Fruit fly (Drosophila melanogaster): ENCODE data around the gene grass.

DNA sequence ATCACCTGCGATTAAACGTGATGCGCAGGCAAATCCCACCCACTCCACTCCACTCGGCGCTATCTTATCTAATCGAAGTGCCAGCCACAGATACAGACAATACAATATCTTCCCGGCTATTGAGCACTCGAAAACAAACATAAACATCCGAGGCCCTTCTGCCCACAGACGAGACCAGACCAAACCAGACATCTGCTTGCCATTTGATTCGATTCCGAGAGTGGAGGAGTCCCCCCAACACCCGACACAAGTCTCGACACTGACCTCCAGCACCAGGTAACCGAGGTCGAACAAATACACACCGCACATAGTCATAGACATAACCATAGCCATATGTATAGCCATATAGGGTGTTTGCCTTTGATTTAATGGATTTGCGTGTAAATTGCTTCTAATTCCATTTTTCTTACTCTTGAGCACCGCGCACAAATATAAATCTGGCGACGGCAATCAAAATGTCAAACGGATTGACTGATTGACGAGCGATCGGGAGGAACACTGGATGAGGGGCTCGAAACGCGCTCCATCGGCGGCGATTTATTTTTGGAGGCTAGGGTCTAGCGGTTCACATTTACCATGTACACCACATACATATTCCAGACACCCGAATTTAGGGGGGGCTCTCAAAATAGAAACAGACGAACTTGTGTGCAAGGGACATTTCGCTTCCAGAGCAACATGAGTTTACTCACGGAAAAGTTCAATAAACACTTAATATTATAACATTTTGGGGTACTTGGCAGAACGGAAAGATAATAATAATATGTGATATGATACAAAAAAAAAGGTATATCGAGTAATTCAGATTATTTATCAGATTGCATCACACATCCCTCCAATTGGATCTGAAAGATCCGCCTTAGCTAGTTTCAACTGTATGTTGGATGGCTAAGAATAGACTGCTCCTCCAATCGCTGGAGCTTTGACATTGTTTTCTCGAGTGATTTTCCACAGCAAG, 8.7 kb upstream of the grass start:
- TF ChIP-seq psq (optimal IDR thresholded peaks at IDR 0.05) = no peak
- TF ChIP-seq usp (GFP tag; optimal IDR thresholded peaks at IDR 0.05) = no peak
- TF ChIP-seq pan (optimal IDR thresholded peaks at IDR 0.05) = no peak
- no peak for TF ChIP-seq Dll (optimal IDR thresholded peaks at IDR 0.05)
- no peak for TF ChIP-seq CG8478 (optimal IDR thresholded peaks at IDR 0.05)
